Worm (Caenorhabditis elegans) whole organism, L2 larva: ENCODE data around the gene srh-127.

Experiments used
- Y55F3AM.14 ChIP-seq: fragments of 200-800 bp; sonication (Bioruptor generic); optimal IDR thresholded peaks from 2 replicates; lab custom pipeline; 2018; ENCODE audit warnings: mild to moderate bottlenecking, missing genetic modification characterization, missing compliant biosample characterization
- aly-2 ChIP-seq: fragments of 150-350 bp; optimal IDR thresholded peaks from 2 replicates; lab custom pipeline; 2014; ENCODE audit warnings: missing biosample characterization, missing genetic modification characterization
- ceh-82 ChIP-seq: fragments of 150-350 bp; optimal IDR thresholded peaks from 2 replicates; lab custom pipeline; 2014; ENCODE audit warnings: missing biosample characterization, missing genetic modification characterization
- lin-11 ChIP-seq: fragments of 150-350 bp; sonication (generic microtip); optimal IDR thresholded peaks from 2 replicates; lab custom pipeline; 2014; ENCODE audit warnings: missing biosample characterization, missing genetic modification characterization, inconsistent platforms, mixed read lengths
- nhr-6 ChIP-seq: fragments of 150-350 bp; optimal IDR thresholded peaks from 2 replicates; lab custom pipeline; 2014; ENCODE audit warnings: missing biosample characterization, missing genetic modification characterization
- snpc-4 ChIP-seq: fragments of 150-350 bp; optimal IDR thresholded peaks from 2 replicates; lab custom pipeline; 2014; ENCODE audit warnings: missing biosample characterization, missing genetic modification characterization
- zag-1 ChIP-seq: fragments of 150-350 bp; optimal IDR thresholded peaks from 2 replicates; lab custom pipeline; 2014; ENCODE audit warnings: missing biosample characterization, missing genetic modification characterization
- ztf-11 ChIP-seq: sonication (generic microtip); optimal IDR thresholded peaks from 2 replicates; lab custom pipeline; 2017; ENCODE audit warnings: missing biosample characterization, missing genetic modification characterization

- TF ChIP-seq lin-11 (no peak), zag-1 (tag; lab: Kevin White, UChicago) (no peak), snpc-4 (tag; lab: Kevin White, UChicago) (no peak), ztf-11 (tag; lab: Kevin White, UChicago) (no peak), Y55F3AM.14 (no peak), aly-2 (tag; lab: Kevin White, UChicago) (no peak), nhr-6 (tag; lab: Kevin White, UChicago) (no peak), ceh-82 (tag; lab: Kevin White, UChicago) (no peak)
Measured at ce11 chrV:2884411-2884810, 8.7 kb upstream of the srh-127 start, which contains the start of gene sre-24.
